Worm (Caenorhabditis elegans): ENCODE data around the gene W07E6.5.

Gene W07E6.5

DNA sequence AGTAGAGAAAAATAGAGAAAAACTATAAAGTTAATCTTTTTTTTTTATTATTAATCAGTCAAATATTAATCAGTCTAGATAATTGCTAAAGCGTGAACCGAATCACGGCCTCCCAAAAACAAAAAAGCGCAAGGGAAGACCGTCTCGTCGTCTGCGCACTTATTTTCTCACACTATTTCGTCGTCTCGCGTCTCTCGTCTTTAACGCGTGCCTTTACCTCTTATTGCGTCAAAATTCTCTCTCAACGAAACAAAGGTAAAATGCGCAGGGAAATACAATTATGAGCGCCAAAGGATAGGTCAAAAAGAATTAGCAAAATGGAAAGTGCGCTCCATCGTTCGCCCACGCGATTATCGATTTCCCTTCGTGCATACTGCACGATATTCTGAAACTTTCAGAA is 32.8 kb downstream of the W07E6.5 start (continued):
- TF ChIP-seq mml-1 (tag; optimal IDR thresholded peaks at IDR 0.05): no peak
- TF ChIP-seq elt-2 (tag; optimal IDR thresholded peaks at IDR 0.05): no peak
- no peak for TF ChIP-seq aly-2 (tag; optimal IDR thresholded peaks at IDR 0.05)
- TF ChIP-seq nfya-1 (tag; optimal IDR thresholded peaks at IDR 0.05; ENCODE audit: insufficient read depth): peak; percentile 25
- no peak for TF ChIP-seq fkh-2 (tag; optimal IDR thresholded peaks at IDR 0.05)
- no peak for TF ChIP-seq tbx-2 (tag; optimal IDR thresholded peaks at IDR 0.05)
- no peak for TF ChIP-seq eor-1 (tag; optimal IDR thresholded peaks at IDR 0.05)
- no peak for TF ChIP-seq ztf-4 (tag; optimal IDR thresholded peaks at IDR 0.05)
- TF ChIP-seq fos-1 (tag; optimal IDR thresholded peaks at IDR 0.05): no peak

- no peak for TF ChIP-seq ztf-4 (tag; optimal IDR thresholded peaks at IDR 0.05)
- no peak for TF ChIP-seq fkh-2 (tag; optimal IDR thresholded peaks at IDR 0.05)
- TF ChIP-seq snpc-4 (tag; optimal IDR thresholded peaks at IDR 0.05): no peak
- TF ChIP-seq egl-27 (tag; optimal IDR thresholded peaks at IDR 0.05): no peak
- no peak for TF ChIP-seq nhr-43 (tag; optimal IDR thresholded peaks at IDR 0.05; ENCODE audit: poor library complexity, severe bottlenecking)
- TF ChIP-seq unc-39 (tag; optimal IDR thresholded peaks at IDR 0.05): no peak
- no peak for TF ChIP-seq tbx-2 (tag; optimal IDR thresholded peaks at IDR 0.05)
Measured at ce11 chrII:508603-509002, 35.3 kb downstream of the W07E6.5 start.

DNA sequence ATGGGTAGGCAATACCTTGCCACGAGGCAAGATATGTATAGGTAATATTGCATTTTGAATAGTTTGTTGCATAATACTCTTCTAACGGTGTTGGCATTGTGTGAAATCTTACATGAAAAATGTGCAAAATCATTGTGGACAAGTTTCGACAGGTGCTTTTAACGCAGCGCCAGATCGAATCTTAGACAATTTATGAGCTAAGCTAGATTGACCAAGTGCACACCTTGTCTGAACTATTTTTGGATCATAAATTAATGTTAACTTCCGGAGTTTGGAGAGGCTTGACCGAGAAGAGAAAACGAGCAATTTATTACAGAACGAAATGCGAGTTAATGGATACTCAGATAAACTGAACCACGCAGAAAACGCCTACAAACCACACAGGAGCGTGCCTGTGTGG is 35.9 kb downstream of the W07E6.5 start, which contains the start of gene srh-105:
TSS of gene srh-105 (minus strand) at position 101 of the 400 bp plus-strand sequence.
- TF ChIP-seq sea-2 (GFP tag; optimal IDR thresholded peaks at IDR 0.05) (no peak), lsy-12 (tag; optimal IDR thresholded peaks at IDR 0.05) (no peak), ama-1 (optimal IDR thresholded peaks at IDR 0.05) (no peak), nhr-12 (tag; optimal IDR thresholded peaks at IDR 0.05) (no peak), nhr-77 (tag; optimal IDR thresholded peaks at IDR 0.05) (no peak), elt-3 (tag; optimal IDR thresholded peaks at IDR 0.05) (no peak), ceh-16 (tag; optimal IDR thresholded peaks at IDR 0.05) (no peak), ceh-82 (tag; optimal IDR thresholded peaks at IDR 0.05) (no peak), unc-39 (tag; optimal IDR thresholded peaks at IDR 0.05) (no peak), R02D3.7 (tag; optimal IDR thresholded peaks at IDR 0.05) (no peak), tbx-2 (tag; optimal IDR thresholded peaks at IDR 0.05) (no peak), fkh-10 (GFP tag; optimal IDR thresholded peaks at IDR 0.05) (no peak), mml-1 (tag; optimal IDR thresholded peaks at IDR 0.05) (no peak), nhr-28 (tag; optimal IDR thresholded peaks at IDR 0.05) (no peak), ceh-9 (tag; optimal IDR thresholded peaks at IDR 0.05) (no peak), nhr-11 (tag; optimal IDR thresholded peaks at IDR 0.05) (no peak), lin-15B (tag; optimal IDR thresholded peaks at IDR 0.05) (no peak), egl-5 (tag; optimal IDR thresholded peaks at IDR 0.05) (no peak), unc-62 (GFP tag; optimal IDR thresholded peaks at IDR 0.05) (no peak)

ce11 chrII:511968-512367 is 38.7 kb downstream of the W07E6.5 start:
- TF ChIP-seq elt-1 (tag; optimal IDR thresholded peaks at IDR 0.05) (peak; percentile 70), lsy-12 (tag; optimal IDR thresholded peaks at IDR 0.05) (no peak)

DNA sequence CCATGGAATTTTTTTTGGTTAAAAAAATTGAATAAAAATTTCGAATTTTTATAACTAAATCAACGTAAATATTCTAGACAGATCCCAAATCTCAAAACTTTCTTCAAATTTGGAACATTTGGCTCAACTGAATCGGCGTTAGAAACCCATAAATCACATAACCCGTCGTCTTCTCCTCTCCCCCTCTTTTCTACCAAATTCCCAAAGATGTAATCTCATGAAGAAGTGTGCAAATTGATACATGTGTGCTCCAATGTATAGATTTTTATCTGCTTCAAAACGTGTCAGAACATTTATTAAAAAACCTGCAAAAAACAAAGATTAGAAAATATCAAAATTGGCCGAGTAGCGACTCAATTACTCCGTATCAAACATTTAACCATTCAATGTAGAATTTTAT is 39.3 kb downstream of the W07E6.5 start:
- TF ChIP-seq nhr-67 (tag; optimal IDR thresholded peaks at IDR 0.05) (no peak), elt-1 (tag; optimal IDR thresholded peaks at IDR 0.05) (peak; percentile 53), ama-1 (optimal IDR thresholded peaks at IDR 0.05) (no peak), skn-1 (tag; optimal IDR thresholded peaks at IDR 0.05) (no peak), nhr-12 (tag; optimal IDR thresholded peaks at IDR 0.05) (no peak), nfya-1 (tag; optimal IDR thresholded peaks at IDR 0.05; ENCODE audit: insufficient read depth) (no peak), aly-2 (tag; optimal IDR thresholded peaks at IDR 0.05) (no peak), ceh-28 (tag; optimal IDR thresholded peaks at IDR 0.05) (no peak), elt-3 (tag; optimal IDR thresholded peaks at IDR 0.05) (no peak), ztf-11 (tag; optimal IDR thresholded peaks at IDR 0.05) (no peak), zag-1 (tag; optimal IDR thresholded peaks at IDR 0.05) (no peak), nhr-76 (tag; optimal IDR thresholded peaks at IDR 0.05) (no peak), lin-39 (tag; optimal IDR thresholded peaks at IDR 0.05) (peak; percentile 4), mml-1 (tag; optimal IDR thresholded peaks at IDR 0.05) (no peak)
